Worm (Caenorhabditis elegans): Measurements from ENCODE around the gene Y47D7A.7.

The Y47D7A.7 gene

DNA sequence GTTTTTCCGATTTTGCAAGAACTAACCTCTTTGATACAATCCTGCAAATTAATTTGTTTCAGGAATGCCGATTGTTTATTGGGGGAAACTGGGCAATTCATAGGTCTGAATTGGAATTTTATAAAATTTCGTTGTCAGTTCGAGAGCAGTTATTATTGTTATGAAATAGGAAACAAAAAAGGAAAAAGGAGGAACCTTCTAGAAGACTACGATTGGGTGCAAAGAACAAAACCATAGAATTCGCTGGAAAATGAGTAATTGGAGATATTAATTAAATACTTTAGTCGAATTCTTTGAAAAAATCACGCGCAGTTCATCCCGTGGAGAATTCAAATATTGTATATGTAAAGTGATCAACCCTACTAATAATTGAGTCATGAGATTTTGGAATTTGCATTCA, 32.3 kb downstream of the Y47D7A.7 start, which contains the start of gene F13A2.9:
Gene F13A2.9, minus strand, starts transcription at position 101 of the 400 bp plus-strand sequence.
- TF ChIP-seq nhr-6 (tag; optimal IDR thresholded peaks at IDR 0.05) = no peak
- TF ChIP-seq fos-1 (tag; optimal IDR thresholded peaks at IDR 0.05) = no peak
- TF ChIP-seq peb-1 (tag; optimal IDR thresholded peaks at IDR 0.05) = no peak
- no peak for TF ChIP-seq nhr-237 (tag; optimal IDR thresholded peaks at IDR 0.05)
- TF ChIP-seq mdl-1 (tag; optimal IDR thresholded peaks at IDR 0.05) = no peak
- no peak for TF ChIP-seq nhr-23 (tag; optimal IDR thresholded peaks at IDR 0.05)
- no peak for TF ChIP-seq snpc-4 (tag; optimal IDR thresholded peaks at IDR 0.05)
- no peak for TF ChIP-seq ztf-4 (tag; optimal IDR thresholded peaks at IDR 0.05)
- TF ChIP-seq unc-62 (GFP tag; optimal IDR thresholded peaks at IDR 0.05) = no peak
- TF ChIP-seq unc-39 (tag; optimal IDR thresholded peaks at IDR 0.05) = no peak
- TF ChIP-seq sma-3 (GFP tag; optimal IDR thresholded peaks at IDR 0.05) = no peak
- TF ChIP-seq mab-5 (tag; optimal IDR thresholded peaks at IDR 0.05) = no peak
- no peak for TF ChIP-seq lin-13 (GFP tag; optimal IDR thresholded peaks at IDR 0.05)
- no peak for TF ChIP-seq F13H6.1 (tag; optimal IDR thresholded peaks at IDR 0.05)
- TF ChIP-seq unc-55 (GFP tag; optimal IDR thresholded peaks at IDR 0.05) = no peak
- TF ChIP-seq aly-2 (tag; optimal IDR thresholded peaks at IDR 0.05) = no peak
- no peak for TF ChIP-seq nhr-12 (tag; optimal IDR thresholded peaks at IDR 0.05)
- TF ChIP-seq ceh-82 (tag; optimal IDR thresholded peaks at IDR 0.05) = no peak
- TF ChIP-seq sem-4 (tag; optimal IDR thresholded peaks at IDR 0.05) = no peak

- TF ChIP-seq ztf-11 (tag; optimal IDR thresholded peaks at IDR 0.05) = no peak
- TF ChIP-seq dmd-4 (tag; optimal IDR thresholded peaks at IDR 0.05) = no peak
- TF ChIP-seq mab-5 (tag; optimal IDR thresholded peaks at IDR 0.05) = no peak
- no peak for TF ChIP-seq ZK546.5 (tag; optimal IDR thresholded peaks at IDR 0.05)
- no peak for TF ChIP-seq peb-1 (tag; optimal IDR thresholded peaks at IDR 0.05)
- no peak for TF ChIP-seq mdl-1 (tag; optimal IDR thresholded peaks at IDR 0.05)
- TF ChIP-seq nhr-25 (tag; optimal IDR thresholded peaks at IDR 0.05) = no peak
- TF ChIP-seq nhr-23 (tag; optimal IDR thresholded peaks at IDR 0.05) = no peak
- TF ChIP-seq nhr-10 (tag; optimal IDR thresholded peaks at IDR 0.05) = no peak
- TF ChIP-seq lsy-2 (tag; optimal IDR thresholded peaks at IDR 0.05) = no peak
- TF ChIP-seq ztf-4 (tag; optimal IDR thresholded peaks at IDR 0.05) = no peak
- TF ChIP-seq snpc-4 (tag; optimal IDR thresholded peaks at IDR 0.05) = no peak
- no peak for TF ChIP-seq unc-62 (GFP tag; optimal IDR thresholded peaks at IDR 0.05)
- no peak for TF ChIP-seq nhr-77 (tag; optimal IDR thresholded peaks at IDR 0.05)
- no peak for TF ChIP-seq ama-1 (optimal IDR thresholded peaks at IDR 0.05)
Measured at ce11 chrV:4386173-4386572, 33.5 kb downstream of the Y47D7A.7 start, which contains the start of gene F13A2.10. Gene F13A2.10, minus strand, starts transcription at chrV:4386273.

ce11 chrV:4384482-4384881, 35.2 kb downstream of the Y47D7A.7 start, which contains the start of gene F13A2.2:
Gene F13A2.2, minus strand, starts transcription at chrV:4384582.
- TF ChIP-seq nhr-129 (tag; optimal IDR thresholded peaks at IDR 0.05) = no peak
- no peak for TF ChIP-seq nhr-21 (tag; optimal IDR thresholded peaks at IDR 0.05)
- no peak for TF ChIP-seq crh-2 (tag; optimal IDR thresholded peaks at IDR 0.05)
- no peak for TF ChIP-seq mbf-1 (tag; optimal IDR thresholded peaks at IDR 0.05)
- no peak for TF ChIP-seq lin-39 (tag; optimal IDR thresholded peaks at IDR 0.05)
- TF ChIP-seq egl-27 (tag; optimal IDR thresholded peaks at IDR 0.05) = no peak
- no peak for TF ChIP-seq elt-3 (tag; optimal IDR thresholded peaks at IDR 0.05)
- no peak for TF ChIP-seq nhr-6 (tag; optimal IDR thresholded peaks at IDR 0.05)
- no peak for TF ChIP-seq sem-4 (tag; optimal IDR thresholded peaks at IDR 0.05)
- no peak for TF ChIP-seq mab-5 (tag; optimal IDR thresholded peaks at IDR 0.05)
- TF ChIP-seq zag-1 (tag; optimal IDR thresholded peaks at IDR 0.05) = no peak
- TF ChIP-seq snpc-4 (tag; optimal IDR thresholded peaks at IDR 0.05) = no peak

ce11 chrV:4382298-4382697, 37.4 kb downstream of the Y47D7A.7 start, which contains the start of gene F13A2.1:
Gene F13A2.1, minus strand, starts transcription at chrV:4382398.
- TF ChIP-seq ceh-16 (tag; optimal IDR thresholded peaks at IDR 0.05) (no peak), F13H6.1 (tag; optimal IDR thresholded peaks at IDR 0.05) (no peak), ZK546.5 (tag; optimal IDR thresholded peaks at IDR 0.05) (no peak), nhr-77 (tag; optimal IDR thresholded peaks at IDR 0.05) (no peak), egl-27 (tag; optimal IDR thresholded peaks at IDR 0.05) (no peak), elt-3 (tag; optimal IDR thresholded peaks at IDR 0.05) (no peak), nhr-237 (tag; optimal IDR thresholded peaks at IDR 0.05) (no peak)

- no peak for TF ChIP-seq ama-1 (optimal IDR thresholded peaks at IDR 0.05)
- no peak for TF ChIP-seq aly-2 (tag; optimal IDR thresholded peaks at IDR 0.05)
- TF ChIP-seq mdl-1 (tag; optimal IDR thresholded peaks at IDR 0.05) = no peak
- TF ChIP-seq ceh-82 (tag; optimal IDR thresholded peaks at IDR 0.05) = no peak
- no peak for TF ChIP-seq elt-3 (tag; optimal IDR thresholded peaks at IDR 0.05)
- TF ChIP-seq nhr-10 (tag; optimal IDR thresholded peaks at IDR 0.05) = no peak
- TF ChIP-seq skn-1 (tag; optimal IDR thresholded peaks at IDR 0.05) = no peak
- TF ChIP-seq nhr-12 (tag; optimal IDR thresholded peaks at IDR 0.05) = no peak
- no peak for TF ChIP-seq blmp-1 (tag; optimal IDR thresholded peaks at IDR 0.05; ENCODE audit: insufficient read depth)
- TF ChIP-seq crh-2 (tag; optimal IDR thresholded peaks at IDR 0.05) = no peak
- no peak for TF ChIP-seq zag-1 (tag; optimal IDR thresholded peaks at IDR 0.05)
- TF ChIP-seq ztf-1 (GFP tag; conservative IDR thresholded peaks at IDR 0.05) = no peak
- no peak for TF ChIP-seq F13H6.1 (tag; optimal IDR thresholded peaks at IDR 0.05)
- TF ChIP-seq nhr-237 (tag; optimal IDR thresholded peaks at IDR 0.05) = no peak
- TF ChIP-seq nhr-6 (tag; optimal IDR thresholded peaks at IDR 0.05) = no peak
- TF ChIP-seq ceh-16 (tag; optimal IDR thresholded peaks at IDR 0.05) = no peak
Measured at ce11 chrV:4377622-4378021, 42.0 kb downstream of the Y47D7A.7 start, which contains the start of gene F32D1.8. Gene F32D1.8, minus strand, starts transcription at chrV:4377722.
